Fruit fly (Drosophila melanogaster): ENCODE data around the gene Ir64a.

- no peak for TF ChIP-seq insv (optimal IDR thresholded peaks at IDR 0.05)
- TF ChIP-seq Myc (optimal IDR thresholded peaks at IDR 0.05): no peak
- TF ChIP-seq ttk (optimal IDR thresholded peaks at IDR 0.05): no peak
- TF ChIP-seq Sin3A (optimal IDR thresholded peaks at IDR 0.05): no peak
- no peak for TF ChIP-seq psq (optimal IDR thresholded peaks at IDR 0.05)
- no peak for TF ChIP-seq h (optimal IDR thresholded peaks at IDR 0.05)
Measured at dm6 chr3L:5355074-5355790, 27.4 kb downstream of the Ir64a start, which contains the start of gene CG46456.
